Worm (Caenorhabditis elegans): ENCODE results near the gene npax-2.

ce11 chrX:2178410-2178944 is 28.6 kb upstream of the npax-2 start:
- TF ChIP-seq pqm-1 (tag; optimal IDR thresholded peaks at IDR 0.05) (peak; percentile 32), R02D3.7 (tag; optimal IDR thresholded peaks at IDR 0.05) (no peak), ceh-32 (tag; optimal IDR thresholded peaks at IDR 0.05; ENCODE audit: poor library complexity) (no peak), nhr-237 (tag; optimal IDR thresholded peaks at IDR 0.05) (no peak), nhr-76 (tag; optimal IDR thresholded peaks at IDR 0.05) (no peak), pha-4 (GFP tag; IDR thresholded peaks at IDR 0.05) (no peak), pha-4 (tag; optimal IDR thresholded peaks at IDR 0.05) (no peak), ceh-82 (tag; optimal IDR thresholded peaks at IDR 0.05) (no peak)

All from whole organism, L4 larva.